Fruit fly (Drosophila melanogaster): Measurements from ENCODE around the gene CG32022.

- TF ChIP-seq h (optimal IDR thresholded peaks at IDR 0.05) (no peak), Sin3A (optimal IDR thresholded peaks at IDR 0.05) (no peak)
Measured at dm6 chr3L:8770616-8771229, 49.7 kb upstream of the CG32022 start.

Data from Kc167 (cell line).